Fruit fly (Drosophila melanogaster): ENCODE data around the gene CG6763.
A peak's percentile ranks its signal among the peaks of the same experiment; 100 is the strongest.

The CG6763 gene

DNA sequence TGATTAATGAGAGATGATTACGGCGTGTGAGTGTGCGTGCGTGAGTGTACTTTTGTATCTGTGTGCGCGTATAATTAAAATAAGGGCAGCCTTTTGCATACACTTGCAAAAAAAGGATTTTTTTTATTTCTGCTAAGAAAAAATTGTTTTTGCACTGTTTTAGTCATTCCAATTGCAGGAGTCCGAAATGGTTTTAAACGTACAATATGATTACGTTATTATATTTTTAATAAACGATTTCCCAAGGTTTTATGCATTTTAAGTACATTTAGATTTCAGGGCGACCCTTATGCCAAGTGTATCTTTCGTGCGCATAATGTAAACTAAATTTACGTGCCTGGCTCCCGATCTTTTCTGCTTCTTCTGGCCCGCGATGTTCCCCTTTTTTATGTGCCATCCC lies 51.1 kb downstream of the CG6763 start (continued):
- no peak for TF ChIP-seq pita (GFP tag; optimal IDR thresholded peaks at IDR 0.05)
- peak; percentile 56 for TF ChIP-seq CG17359 (tag; optimal IDR thresholded peaks at IDR 0.05)
- peak; percentile 53 for TF ChIP-seq dmrt99B (tag; optimal IDR thresholded peaks at IDR 0.05)
- peak; percentile 77 for TF ChIP-seq CG3281 (GFP tag; optimal IDR thresholded peaks at IDR 0.05)
- TF ChIP-seq CG4282 (GFP tag; optimal IDR thresholded peaks at IDR 0.05): no peak
- peak; percentile 34 for TF ChIP-seq CG9817 (tag; optimal IDR thresholded peaks at IDR 0.05)
- TF ChIP-seq sqz (GFP tag; optimal IDR thresholded peaks at IDR 0.05): no peak
- TF ChIP-seq CG13424 (tag; optimal IDR thresholded peaks at IDR 0.05): peak; percentile 31
- TF ChIP-seq CG18599 (GFP tag; optimal IDR thresholded peaks at IDR 0.05): peak; percentile 69
- TF ChIP-seq CG5245 (GFP tag; optimal IDR thresholded peaks at IDR 0.05): peak; percentile 10
- TF ChIP-seq Med (GFP tag): peak; percentile 78
- TF ChIP-seq crol (GFP tag; IDR thresholded peaks at IDR 0.05): no peak
- TF ChIP-seq CG6765 (GFP tag; optimal IDR thresholded peaks at IDR 0.05): peak; percentile 20
- TF ChIP-seq cwo (GFP tag; optimal IDR thresholded peaks at IDR 0.05): peak; percentile 31
- TF ChIP-seq CG7963 (GFP tag; IDR thresholded peaks at IDR 0.05; ENCODE audit: partially characterized antibody): no peak
- peak; percentile 24 for TF ChIP-seq BtbVII (GFP tag; optimal IDR thresholded peaks at IDR 0.05)
- peak; percentile 49; the same call in 2 of the 3 replicates for TF ChIP-seq Aef1 (GFP tag; IDR thresholded peaks at IDR 0.05)
- TF ChIP-seq phol (tag; optimal IDR thresholded peaks at IDR 0.05): peak; percentile 45
- peak; percentile 28 for TF ChIP-seq Ssrp (tag; optimal IDR thresholded peaks at IDR 0.05)
- no peak for TF ChIP-seq CG6791 (GFP tag; IDR thresholded peaks at IDR 0.05; ENCODE audit: partially characterized antibody)
- peak; percentile 21 for TF ChIP-seq ems (GFP tag; optimal IDR thresholded peaks at IDR 0.05)
- TF ChIP-seq GATAe (GFP tag; conservative IDR thresholded peaks at IDR 0.05): no peak
- TF ChIP-seq cato (GFP tag; optimal IDR thresholded peaks at IDR 0.05; ENCODE audit: borderline replicate concordance): no peak
- no peak for TF ChIP-seq fu2 (GFP tag; optimal IDR thresholded peaks at IDR 0.05)
- peak; percentile 23 for TF ChIP-seq HmgZ (tag; optimal IDR thresholded peaks at IDR 0.05)
- peak; percentile 35; the same call in 1 of the 2 replicates for TF ChIP-seq cas (GFP tag; IDR thresholded peaks at IDR 0.05)
- TF ChIP-seq CG4820 (GFP tag; optimal IDR thresholded peaks at IDR 0.05): peak; percentile 11
- peak in 1 of 2 experiments; percentile 55 for TF ChIP-seq eve (GFP tag; optimal IDR thresholded peaks at IDR 0.05)
- TF ChIP-seq ranshi (GFP tag; IDR thresholded peaks at IDR 0.05): peak; percentile 48; the same call in 1 of the 2 replicates
- no peak for TF ChIP-seq CG12391 (tag; optimal IDR thresholded peaks at IDR 0.05)
- TF ChIP-seq Jarid2 (GFP tag; optimal IDR thresholded peaks at IDR 0.05): peak; percentile 37
- TF ChIP-seq crc (GFP tag; optimal IDR thresholded peaks at IDR 0.05): peak; percentile 4
- TF ChIP-seq Ada2b (GFP tag; IDR thresholded peaks at IDR 0.05): peak; percentile 51
- TF ChIP-seq CTCF (GFP tag; optimal IDR thresholded peaks at IDR 0.05): no peak
- no peak for TF ChIP-seq sima (GFP tag; optimal IDR thresholded peaks at IDR 0.05)
- no peak for TF ChIP-seq Mrtf (GFP tag; IDR thresholded peaks at IDR 0.05)
- TF ChIP-seq crp (GFP tag; optimal IDR thresholded peaks at IDR 0.05): no peak
- TF ChIP-seq trh (GFP tag; optimal IDR thresholded peaks at IDR 0.05): no peak
- TF ChIP-seq CG7745 (tag; optimal IDR thresholded peaks at IDR 0.05): no peak
- TF ChIP-seq fru (optimal IDR thresholded peaks at IDR 0.05): no peak
- TF ChIP-seq CG10366 (GFP tag; IDR thresholded peaks at IDR 0.05): peak; percentile 16; the same call in 1 of the 2 replicates
- peak; percentile 4 for TF ChIP-seq HLH54F (GFP tag; optimal IDR thresholded peaks at IDR 0.05)
- 0 out of 2 replicates have a peak, but pooled peaks have one; percentile 33 for TF ChIP-seq CG43689 (GFP tag; IDR thresholded peaks at IDR 0.05)
- no peak for TF ChIP-seq ase (GFP tag; IDR thresholded peaks at IDR 0.05)
- TF ChIP-seq sna (GFP tag; IDR thresholded peaks at IDR 0.05; ENCODE audit: partially characterized antibody): no peak
- no peak for TF ChIP-seq CG15696 (tag; optimal IDR thresholded peaks at IDR 0.05)
- no peak for TF ChIP-seq CG11723 (GFP tag; optimal IDR thresholded peaks at IDR 0.05)
- peak; percentile 30 for TF ChIP-seq Dip3 (GFP tag; optimal IDR thresholded peaks at IDR 0.05)
- TF ChIP-seq Spps (tag; optimal IDR thresholded peaks at IDR 0.05): no peak
- TF ChIP-seq Meics (GFP tag; optimal IDR thresholded peaks at IDR 0.05): peak; percentile 74
- TF ChIP-seq ftz-f1 (GFP tag; optimal IDR thresholded peaks at IDR 0.05): no peak

All from whole organism, embryonic.